Fruit fly (Drosophila melanogaster): ENCODE data around the gene CG8833.

The CG8833 gene

DNA sequence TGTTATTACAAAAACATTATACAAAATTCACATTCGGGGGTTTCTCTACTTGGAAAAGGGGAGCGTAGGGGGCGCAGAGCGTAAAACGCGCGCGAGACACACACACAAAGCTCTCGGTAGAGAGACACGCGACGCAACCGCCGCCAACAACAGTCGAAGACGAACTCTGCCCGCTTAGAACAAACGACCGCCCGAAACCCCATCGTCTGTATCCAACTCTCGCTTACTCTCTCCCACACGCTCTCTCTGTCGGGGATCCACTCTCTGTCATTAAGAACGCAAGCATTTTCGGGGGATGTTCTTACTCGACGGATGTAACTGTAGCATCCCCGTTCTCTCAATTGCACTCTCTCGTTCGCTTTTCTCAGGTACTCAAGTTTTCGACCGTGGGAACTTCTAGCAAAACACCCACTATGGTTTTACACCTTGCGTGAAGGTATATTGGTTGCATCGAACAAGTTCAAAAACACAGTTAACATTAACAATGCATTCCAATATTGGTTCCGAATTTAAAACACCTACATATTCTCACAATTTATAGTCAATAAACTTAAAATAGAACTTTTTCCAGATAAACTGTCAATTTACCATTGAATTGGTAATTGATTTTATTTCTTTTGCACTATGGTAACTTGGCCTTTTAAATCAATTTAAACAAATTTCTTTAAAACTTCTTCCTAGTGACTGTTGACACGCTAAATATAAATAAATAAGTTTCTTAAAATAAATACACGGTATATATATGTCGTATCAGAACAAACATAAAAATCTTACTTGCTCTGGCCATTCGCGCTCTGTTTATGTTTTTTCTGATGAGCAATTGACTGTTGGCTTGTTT is 8.8 kb downstream of the CG8833 start (continued):
- TF ChIP-seq Stat92E (GFP tag; optimal IDR thresholded peaks at IDR 0.05) (no peak), CG4360 (GFP tag; IDR thresholded peaks at IDR 0.05) (peak; percentile 49), CG8478 (optimal IDR thresholded peaks at IDR 0.05) (no peak), fu2 (GFP tag; optimal IDR thresholded peaks at IDR 0.05) (peak; percentile 88), caup (GFP tag; optimal IDR thresholded peaks at IDR 0.05; ENCODE audit: severe bottlenecking) (peak; percentile 86), zf30C (GFP tag; optimal IDR thresholded peaks at IDR 0.05) (no peak), cad (GFP tag; optimal IDR thresholded peaks at IDR 0.05) (no peak), CG42726 (GFP tag; IDR thresholded peaks at IDR 0.05; ENCODE audit: partially characterized antibody) (peak; percentile 58; the same call in 1 of the 2 replicates), sqz (GFP tag; optimal IDR thresholded peaks at IDR 0.05) (peak; percentile 90), Adf1 (GFP tag; IDR thresholded peaks at IDR 0.05) (peak; percentile 5), CG11456 (GFP tag; IDR thresholded peaks at IDR 0.05) (peak; percentile 80), NC2α (GFP tag; optimal IDR thresholded peaks at IDR 0.05) (peak; percentile 75), CG2202 (tag; optimal IDR thresholded peaks at IDR 0.05) (peak; percentile 86), CG17829 (tag; optimal IDR thresholded peaks at IDR 0.05) (peak; percentile 94), eve (GFP tag; optimal IDR thresholded peaks at IDR 0.05) (peak in 1 of 2 experiments; percentile 97), CG15696 (tag; optimal IDR thresholded peaks at IDR 0.05) (peak; percentile 80), Oli (tag; optimal IDR thresholded peaks at IDR 0.05) (peak; percentile 95), gro (GFP tag; optimal IDR thresholded peaks at IDR 0.05) (peak; percentile 91), run (tag; optimal IDR thresholded peaks at IDR 0.05) (peak; percentile 85), fd102C (GFP tag; optimal IDR thresholded peaks at IDR 0.05) (no peak), CG17568 (GFP tag; optimal IDR thresholded peaks at IDR 0.05) (peak; percentile 81), CG30020 (tag; optimal IDR thresholded peaks at IDR 0.05) (peak; percentile 80), Scr (GFP tag; IDR thresholded peaks at IDR 0.05; ENCODE audit: partially characterized antibody) (no peak), CG6689 (GFP tag; IDR thresholded peaks at IDR 0.05) (peak; percentile 87), Dfd (GFP tag; optimal IDR thresholded peaks at IDR 0.05) (no peak), CG10959 (GFP tag; IDR thresholded peaks at IDR 0.05) (peak; percentile 38; the same call in 1 of the 2 replicates), Dad (GFP tag; optimal IDR thresholded peaks at IDR 0.05) (peak; percentile 74), gcm2 (GFP tag; optimal IDR thresholded peaks at IDR 0.05) (peak; percentile 87), CG32767 (GFP tag; IDR thresholded peaks at IDR 0.05) (peak; percentile 48), gsb-n (tag; optimal IDR thresholded peaks at IDR 0.05) (peak; percentile 89), gfzf (GFP tag; optimal IDR thresholded peaks at IDR 0.05) (no peak), CG14014 (GFP tag; IDR thresholded peaks at IDR 0.05) (peak; percentile 82), Bgb (GFP tag; IDR thresholded peaks at IDR 0.05; ENCODE audit: partially characterized antibody) (peak; percentile 54; the same call in 1 of the 2 replicates), Sry-δ (GFP tag; optimal IDR thresholded peaks at IDR 0.05) (peak; percentile 39), CG14441 (GFP tag; IDR thresholded peaks at IDR 0.05) (peak; percentile 80), Eip74EF (GFP tag; optimal IDR thresholded peaks at IDR 0.05) (peak in 1 of 2 experiments; percentile 24), Dref (GFP tag; IDR thresholded peaks at IDR 0.05) (no peak), wor (GFP tag; IDR thresholded peaks at IDR 0.05) (peak; percentile 77), Fer3 (tag; optimal IDR thresholded peaks at IDR 0.05) (peak; percentile 88), CG14667 (GFP tag; IDR thresholded peaks at IDR 0.05) (peak; percentile 72), mam (GFP tag; optimal IDR thresholded peaks at IDR 0.05) (peak; percentile 91), Hey (tag; optimal IDR thresholded peaks at IDR 0.05) (peak; percentile 15), BtbVII (GFP tag; optimal IDR thresholded peaks at IDR 0.05) (peak; percentile 94), B-H1 (GFP tag; IDR thresholded peaks at IDR 0.05) (peak; percentile 61), Sox100B (GFP tag; optimal IDR thresholded peaks at IDR 0.05) (peak; percentile 96), Xbp1 (GFP tag; optimal IDR thresholded peaks at IDR 0.05) (peak; percentile 91), Doc3 (GFP tag; IDR thresholded peaks at IDR 0.05; ENCODE audit: partially characterized antibody) (no peak; the same call in 2 of the 3 replicates), nau (GFP tag; optimal IDR thresholded peaks at IDR 0.05) (peak; percentile 91)

Data from whole organism, embryonic.